Worm (Caenorhabditis elegans): ENCODE results near the gene C49G7.7.

C49G7.7 gene

ce11 chrV:4034303-4034702, at the start of gene C49G7.7:
TSS of gene C49G7.7 (plus strand) at chrV:4034476.
- TF ChIP-seq nhr-67 (tag; optimal IDR thresholded peaks at IDR 0.05) = no peak
- TF ChIP-seq snpc-4 (tag; optimal IDR thresholded peaks at IDR 0.05) = no peak
- no peak for TF ChIP-seq ceh-9 (tag; optimal IDR thresholded peaks at IDR 0.05)
- no peak for TF ChIP-seq nhr-237 (tag; optimal IDR thresholded peaks at IDR 0.05)
- no peak for TF ChIP-seq ztf-11 (tag; optimal IDR thresholded peaks at IDR 0.05)
- TF ChIP-seq nhr-23 (tag; optimal IDR thresholded peaks at IDR 0.05) = no peak
- no peak for TF ChIP-seq fos-1 (tag; optimal IDR thresholded peaks at IDR 0.05)
- TF ChIP-seq nhr-11 (tag; optimal IDR thresholded peaks at IDR 0.05) = no peak
- TF ChIP-seq hmg-11 (tag; optimal IDR thresholded peaks at IDR 0.05) = no peak
- TF ChIP-seq eor-1 (tag; optimal IDR thresholded peaks at IDR 0.05) = no peak
- no peak for TF ChIP-seq ceh-16 (tag; optimal IDR thresholded peaks at IDR 0.05)
- TF ChIP-seq nhr-12 (tag; optimal IDR thresholded peaks at IDR 0.05) = no peak
- no peak for TF ChIP-seq nhr-77 (tag; optimal IDR thresholded peaks at IDR 0.05)

ce11 chrV:3985104-3985503, 49.2 kb upstream of the C49G7.7 start:
- TF ChIP-seq aly-2 (tag; optimal IDR thresholded peaks at IDR 0.05) (no peak), ceh-16 (tag; optimal IDR thresholded peaks at IDR 0.05) (no peak), nhr-11 (tag; optimal IDR thresholded peaks at IDR 0.05) (no peak)

- TF ChIP-seq jun-1 (tag; optimal IDR thresholded peaks at IDR 0.05) = no peak
- no peak for TF ChIP-seq hmg-11 (tag; optimal IDR thresholded peaks at IDR 0.05)
- TF ChIP-seq elt-2 (tag; optimal IDR thresholded peaks at IDR 0.05) = no peak
- no peak for TF ChIP-seq eor-1 (tag; optimal IDR thresholded peaks at IDR 0.05)
- no peak for TF ChIP-seq nhr-76 (tag; optimal IDR thresholded peaks at IDR 0.05)
- TF ChIP-seq pqm-1 (tag; optimal IDR thresholded peaks at IDR 0.05) = no peak
- no peak for TF ChIP-seq fos-1 (tag; optimal IDR thresholded peaks at IDR 0.05)
- no peak for TF ChIP-seq nhr-237 (tag; optimal IDR thresholded peaks at IDR 0.05)
- no peak for TF ChIP-seq R02D3.7 (tag; optimal IDR thresholded peaks at IDR 0.05)
- TF ChIP-seq lsy-12 (tag; optimal IDR thresholded peaks at IDR 0.05) = no peak
- TF ChIP-seq egl-27 (tag; optimal IDR thresholded peaks at IDR 0.05) = no peak
Measured at ce11 chrV:3987616-3988015, 46.7 kb upstream of the C49G7.7 start, which contains the start of gene nlp-28. TSS of gene nlp-28 (plus strand) at chrV:3987900.

- no peak for TF ChIP-seq pha-4 (tag; optimal IDR thresholded peaks at IDR 0.05)
- peak; percentile 23 for TF ChIP-seq nhr-23 (tag; optimal IDR thresholded peaks at IDR 0.05)
Measured at ce11 chrV:3989070-3989469, 45.2 kb upstream of the C49G7.7 start, which contains the start of gene nlp-27. TSS of gene nlp-27 (plus strand) at chrV:3989378.

ce11 chrV:3992334-3992733, 41.9 kb upstream of the C49G7.7 start:
- TF ChIP-seq elt-1 (tag; optimal IDR thresholded peaks at IDR 0.05) = no peak

ce11 chrV:3994048-3994447, 40.2 kb upstream of the C49G7.7 start, which contains the start of gene K09D9.9:
TSS of gene K09D9.9 (minus strand) at chrV:3994148.
- no peak for TF ChIP-seq elt-3 (tag; optimal IDR thresholded peaks at IDR 0.05)
- TF ChIP-seq nhr-25 (tag; optimal IDR thresholded peaks at IDR 0.05) = no peak

- TF ChIP-seq egl-5 (tag; optimal IDR thresholded peaks at IDR 0.05) = no peak
- TF ChIP-seq hmg-11 (tag; optimal IDR thresholded peaks at IDR 0.05) = no peak
- TF ChIP-seq nhr-23 (tag; optimal IDR thresholded peaks at IDR 0.05) = no peak
- TF ChIP-seq fkh-10 (GFP tag; optimal IDR thresholded peaks at IDR 0.05) = no peak
- no peak for TF ChIP-seq unc-62 (GFP tag; optimal IDR thresholded peaks at IDR 0.05)
- TF ChIP-seq ceh-28 (tag; optimal IDR thresholded peaks at IDR 0.05) = no peak
- TF ChIP-seq ztf-11 (tag; optimal IDR thresholded peaks at IDR 0.05) = no peak
- no peak for TF ChIP-seq R02D3.7 (tag; optimal IDR thresholded peaks at IDR 0.05)
- no peak for TF ChIP-seq mml-1 (tag; optimal IDR thresholded peaks at IDR 0.05)
- TF ChIP-seq nhr-25 (tag; optimal IDR thresholded peaks at IDR 0.05) = no peak
- no peak for TF ChIP-seq eor-1 (tag; optimal IDR thresholded peaks at IDR 0.05)
- no peak for TF ChIP-seq egl-27 (tag; optimal IDR thresholded peaks at IDR 0.05)
- TF ChIP-seq jun-1 (tag; optimal IDR thresholded peaks at IDR 0.05) = no peak
- TF ChIP-seq nfya-1 (tag; optimal IDR thresholded peaks at IDR 0.05; ENCODE audit: insufficient read depth) = no peak
- no peak for TF ChIP-seq tbx-2 (tag; optimal IDR thresholded peaks at IDR 0.05)
- no peak for TF ChIP-seq nhr-76 (tag; optimal IDR thresholded peaks at IDR 0.05)
- TF ChIP-seq sea-2 (GFP tag; optimal IDR thresholded peaks at IDR 0.05) = no peak
- TF ChIP-seq nhr-67 (tag; optimal IDR thresholded peaks at IDR 0.05) = no peak
Measured at ce11 chrV:3995838-3996237, 38.4 kb upstream of the C49G7.7 start, which contains the start of gene srx-62. TSS of gene srx-62 (minus strand) at chrV:3995938.
